Fruit fly (Drosophila melanogaster) whole organism, prepupa: ENCODE measurements around the gene spn-E.
A peak's percentile ranks its signal among the peaks of the same experiment; 100 is the strongest.

Experiments used
- Blimp-1 ChIP-seq: fragments of 200-800 bp; sonication (Bioruptor generic); optimal IDR thresholded peaks from 3 replicates; lab custom pipeline; 2017; ENCODE audit warnings: missing biosample characterization, missing genetic modification characterization, mild to moderate bottlenecking, moderate library complexity, missing genetic modification reagents
- CG10631 ChIP-seq: fragments of 200-800 bp; sonication (Bioruptor generic); optimal IDR thresholded peaks from 2 replicates; lab custom pipeline; 2016; ENCODE audit warnings: missing biosample characterization, missing genetic modification characterization
- CG10669 ChIP-seq: fragments of 200-800 bp; sonication (Bioruptor generic); optimal IDR thresholded peaks from 3 replicates; lab custom pipeline; 2018; ENCODE audit warnings: missing biosample characterization, mild to moderate bottlenecking, missing genetic modification characterization, moderate library complexity
- CG11762 ChIP-seq: fragments of 200-800 bp; sonication (Bioruptor generic); optimal IDR thresholded peaks from 3 replicates; lab custom pipeline; 2016; ENCODE audit warnings: missing biosample characterization, missing genetic modification characterization; ENCODE audit not compliant: insufficient read depth
- CG15336 ChIP-seq: fragments of 200-800 bp; sonication (Bioruptor generic); IDR thresholded peaks from 2 replicates; pipeline ENCODE4 v1.3.6; 2022; ENCODE audit warnings: missing biosample characterization, missing genetic modification characterization
- CG31627 ChIP-seq: fragments of 200-800 bp; sonication (Bioruptor generic); optimal IDR thresholded peaks from 3 replicates; lab custom pipeline; 2016; ENCODE audit warnings: missing biosample characterization, missing genetic modification characterization
- CG32006 ChIP-seq: fragments of 200-800 bp; sonication (Bioruptor generic); optimal IDR thresholded peaks from 3 replicates; lab custom pipeline; 2017; ENCODE audit warnings: missing biosample characterization, mild to moderate bottlenecking, missing genetic modification characterization
- CG3919 ChIP-seq: fragments of 200-800 bp; sonication (Bioruptor generic); optimal IDR thresholded peaks from 3 replicates; lab custom pipeline; 2016; ENCODE audit warnings: missing biosample characterization, missing genetic modification characterization
- CG6163 ChIP-seq: fragments of 200-800 bp; sonication (Bioruptor generic); IDR thresholded peaks from 3 replicates; pipeline ENCODE4 v1.3.6; 2022; ENCODE audit warnings: missing biosample characterization, missing genetic modification characterization
- CG6276 ChIP-seq: fragments of 200-800 bp; sonication (Bioruptor generic); optimal IDR thresholded peaks from 2 replicates; lab custom pipeline; 2017; ENCODE audit warnings: missing biosample characterization, mild to moderate bottlenecking, missing genetic modification characterization
- CG6792 ChIP-seq: fragments of 200-800 bp; sonication (Bioruptor generic); optimal IDR thresholded peaks from 3 replicates; lab custom pipeline; 2016; ENCODE audit warnings: missing biosample characterization, missing genetic modification characterization
- CG6808 ChIP-seq: fragments of 200-800 bp; sonication (Bioruptor generic); optimal IDR thresholded peaks from 3 replicates; lab custom pipeline; 2017; ENCODE audit warnings: missing biosample characterization, missing genetic modification characterization, mild to moderate bottlenecking, moderate library complexity, missing genetic modification reagents
- CG6854 ChIP-seq: fragments of 200-800 bp; sonication (Bioruptor generic); optimal IDR thresholded peaks from 2 replicates; lab custom pipeline; 2017; ENCODE audit warnings: missing biosample characterization, mild to moderate bottlenecking, missing genetic modification characterization
- CG7368 ChIP-seq: fragments of 200-800 bp; sonication (Bioruptor generic); optimal IDR thresholded peaks from 3 replicates; lab custom pipeline; 2016; ENCODE audit warnings: missing biosample characterization, missing genetic modification characterization
- CG8119 ChIP-seq: fragments of 200-800 bp; sonication (Bioruptor generic); IDR thresholded peaks from 3 replicates; pipeline ENCODE4 v1.3.6; 2022; ENCODE audit warnings: missing biosample characterization, missing genetic modification characterization
- CG9139 ChIP-seq: fragments of 200-800 bp; sonication (Bioruptor generic); optimal IDR thresholded peaks from 3 replicates; lab custom pipeline; 2017; ENCODE audit warnings: missing biosample characterization, mild to moderate bottlenecking, missing genetic modification characterization
- Eip75B ChIP-seq: fragments of 200-800 bp; sonication (Bioruptor generic); optimal IDR thresholded peaks from 3 replicates; lab custom pipeline; 2016; ENCODE audit warnings: missing biosample characterization, missing genetic modification characterization
- Eip78C ChIP-seq: fragments of 200-800 bp; sonication (Bioruptor generic); peaks from one replicate; lab custom pipeline; 2016; ENCODE audit warnings: missing biosample characterization, missing genetic modification characterization
- Eip93F ChIP-seq: fragments of 200-800 bp; sonication (Bioruptor generic); optimal IDR thresholded peaks from 2 replicates; lab custom pipeline; 2016; ENCODE audit warnings: missing biosample characterization, mild to moderate bottlenecking, missing genetic modification characterization
- Ets21C ChIP-seq: fragments of 200-800 bp; sonication (Bioruptor generic); optimal IDR thresholded peaks from 3 replicates; lab custom pipeline; 2016; ENCODE audit warnings: missing biosample characterization, missing genetic modification characterization
- Gug ChIP-seq: fragments of 200-800 bp; sonication (Bioruptor generic); IDR thresholded peaks from 2 replicates; pipeline ENCODE4 v1.3.6; 2022; ENCODE audit warnings: missing biosample characterization, missing genetic modification characterization
- Hr39 ChIP-seq: fragments of 200-800 bp; sonication (Bioruptor generic); optimal IDR thresholded peaks from 2 replicates; lab custom pipeline; 2016; ENCODE audit warnings: missing biosample characterization, missing genetic modification characterization
- Hr4 ChIP-seq: fragments of 200-800 bp; sonication (Bioruptor generic); optimal IDR thresholded peaks from 3 replicates; lab custom pipeline; 2016; ENCODE audit warnings: missing biosample characterization, missing genetic modification characterization
- Lpt ChIP-seq: fragments of 200-800 bp; sonication (Bioruptor generic); optimal IDR thresholded peaks from 3 replicates; lab custom pipeline; 2016; ENCODE audit warnings: missing biosample characterization, missing genetic modification characterization
- Met ChIP-seq: fragments of 200-800 bp; sonication (Bioruptor generic); optimal IDR thresholded peaks from 3 replicates; lab custom pipeline; 2016; ENCODE audit warnings: missing biosample characterization, missing genetic modification characterization
- OdsH ChIP-seq: fragments of 200-800 bp; sonication (Bioruptor generic); optimal IDR thresholded peaks from 3 replicates; lab custom pipeline; 2016; ENCODE audit warnings: missing biosample characterization, missing genetic modification characterization
- Smox ChIP-seq: fragments of 200-800 bp; sonication (Bioruptor generic); optimal IDR thresholded peaks from 3 replicates; lab custom pipeline; 2016; ENCODE audit warnings: missing biosample characterization, missing genetic modification characterization
- Sox102F ChIP-seq: fragments of 200-800 bp; sonication (Bioruptor generic); optimal IDR thresholded peaks from 2 replicates; lab custom pipeline; 2016; ENCODE audit warnings: missing biosample characterization, mild to moderate bottlenecking, missing genetic modification characterization
- Sox15 ChIP-seq: fragments of 200-800 bp; sonication (Bioruptor generic); optimal IDR thresholded peaks from 3 replicates; lab custom pipeline; 2016; ENCODE audit warnings: missing biosample characterization, missing genetic modification characterization
- achi ChIP-seq: fragments of 200-800 bp; sonication (Bioruptor generic); optimal IDR thresholded peaks from 3 replicates; lab custom pipeline; 2016; ENCODE audit warnings: missing biosample characterization, missing genetic modification characterization
- acj6 ChIP-seq: fragments of 200-800 bp; sonication (Bioruptor generic); optimal IDR thresholded peaks from 3 replicates; lab custom pipeline; 2016; ENCODE audit warnings: missing biosample characterization, missing genetic modification characterization
- cyc ChIP-seq: fragments of 200-800 bp; sonication (Bioruptor generic); optimal IDR thresholded peaks from 3 replicates; lab custom pipeline; 2016; ENCODE audit warnings: missing biosample characterization, missing genetic modification characterization
- dsx ChIP-seq: fragments of 200-800 bp; optimal IDR thresholded peaks from 3 replicates; lab custom pipeline; 2019; ENCODE audit warnings: missing biosample characterization, mild to moderate bottlenecking, missing genetic modification characterization, moderate library complexity; ENCODE audit not compliant: poor library complexity, severe bottlenecking
- eg ChIP-seq: fragments of 200-800 bp; sonication (Bioruptor generic); IDR thresholded peaks from 3 replicates; pipeline ENCODE4 v1.3.6; 2022; ENCODE audit warnings: missing biosample characterization, missing genetic modification characterization
- esn ChIP-seq: fragments of 200-800 bp; sonication (Bioruptor generic); optimal IDR thresholded peaks from 2 replicates; lab custom pipeline; 2016; ENCODE audit warnings: missing biosample characterization, mild to moderate bottlenecking, missing genetic modification characterization, moderate library complexity
- fd85E ChIP-seq: fragments of 200-800 bp; sonication (Bioruptor generic); optimal IDR thresholded peaks from 3 replicates; lab custom pipeline; 2016; ENCODE audit warnings: missing biosample characterization, missing genetic modification characterization
- fkh ChIP-seq: fragments of 200-800 bp; sonication (Bioruptor generic); optimal IDR thresholded peaks from 3 replicates; lab custom pipeline; 2017; ENCODE audit warnings: missing biosample characterization, mild to moderate bottlenecking, missing genetic modification characterization, moderate library complexity
- lz ChIP-seq: fragments of 200-800 bp; sonication (Bioruptor generic); optimal IDR thresholded peaks from 3 replicates; lab custom pipeline; 2016; ENCODE audit warnings: missing biosample characterization, missing genetic modification characterization
- net ChIP-seq: fragments of 200-800 bp; sonication (Bioruptor generic); optimal IDR thresholded peaks from 3 replicates; lab custom pipeline; 2016; ENCODE audit warnings: missing biosample characterization, missing genetic modification characterization
- pdm3 ChIP-seq: fragments of 200-800 bp; sonication (Bioruptor generic); optimal IDR thresholded peaks from 3 replicates; lab custom pipeline; 2016; ENCODE audit warnings: missing biosample characterization, missing genetic modification characterization
- salr ChIP-seq, 2 experiments: fragments of 200-800 bp; sonication (Bioruptor generic); optimal IDR thresholded peaks; 3 replicates each; lab custom pipeline; 2016 to 2018; ENCODE audit warnings: missing biosample characterization in 2 of 2, missing genetic modification characterization in 2 of 2, mild to moderate bottlenecking in 1 of 2
- ss ChIP-seq, 2 experiments: fragments of 200-800 bp; sonication (Bioruptor generic); optimal IDR thresholded peaks; 2 replicates in 1 of 2; 3 replicates in 1 of 2; lab custom pipeline; 2017 to 2018; ENCODE audit warnings: mild to moderate bottlenecking in 2 of 2, missing biosample characterization in 2 of 2, missing genetic modification characterization in 2 of 2, moderate library complexity in 1 of 2
- svp ChIP-seq: fragments of 200-800 bp; sonication (Bioruptor generic); peaks from one replicate; lab custom pipeline; 2016; ENCODE audit warnings: missing biosample characterization, missing genetic modification characterization
- topi ChIP-seq: fragments of 200-800 bp; sonication (Bioruptor generic); optimal IDR thresholded peaks from 3 replicates; lab custom pipeline; 2016; ENCODE audit warnings: missing biosample characterization, missing genetic modification characterization

The spn-E gene

DNA sequence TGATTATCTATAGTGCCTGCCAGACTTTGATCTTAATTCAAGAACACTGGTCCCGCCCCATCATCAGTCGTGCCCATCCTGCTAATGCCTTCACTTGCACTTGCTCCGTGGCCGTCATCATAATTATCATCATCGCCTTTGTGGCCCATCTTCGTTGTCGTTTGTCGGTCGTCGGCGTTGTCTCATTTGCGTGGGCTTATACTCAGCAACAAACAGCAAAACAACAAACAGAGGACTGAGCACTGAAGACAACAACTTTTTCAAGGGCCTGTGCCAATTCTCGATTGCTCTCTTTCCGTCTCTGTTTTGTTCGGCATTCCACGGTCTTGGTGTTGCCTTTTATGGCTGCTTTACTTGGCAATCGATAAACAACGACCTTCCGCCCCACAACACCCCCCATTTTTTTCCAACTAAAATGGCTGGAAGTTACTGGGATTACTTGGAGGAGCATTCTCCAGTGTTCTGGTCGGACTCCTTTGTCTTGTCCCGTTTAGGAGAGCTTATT lies 29.3 kb upstream of the spn-E start:
- no peak for TF ChIP-seq CG6808 (GFP tag; lab: Kevin White, UChicago)
- 0 out of 3 replicates have a peak, but pooled peaks have one; percentile 17 for TF ChIP-seq CG6163 (GFP tag; lab: Robert Waterston, UW)
- no peak for TF ChIP-seq Sox15 (GFP tag; lab: Kevin White, UChicago)
- peak; percentile 41 for TF ChIP-seq Blimp-1 (GFP tag; lab: Kevin White, UChicago)
- TF ChIP-seq, all 60 proteins: peak for 2

DNA sequence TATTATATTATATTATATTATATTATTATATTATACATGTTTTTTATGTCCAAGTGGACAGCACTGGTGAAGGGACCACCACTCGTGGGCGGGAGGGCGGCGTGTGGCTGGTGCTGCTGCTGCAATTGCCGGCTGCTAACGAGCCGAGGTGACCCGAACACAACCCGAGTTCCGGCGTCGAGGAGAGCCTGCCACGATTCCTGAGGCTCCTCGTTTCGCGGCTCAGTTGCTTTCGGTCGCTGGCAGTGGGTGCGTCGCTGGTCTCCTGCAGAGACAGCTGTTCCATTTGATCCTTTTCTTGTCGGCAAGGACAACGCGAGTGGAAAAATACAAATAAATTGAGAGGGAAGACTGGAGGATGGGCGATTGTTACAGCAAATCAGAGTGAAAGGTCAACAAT lies 26.9 kb upstream of the spn-E start:
- TF ChIP-seq ss (GFP tag; optimal IDR thresholded peaks at IDR 0.05; lab: Kevin White, UChicago) (peak in 1 of 2 experiments; percentile 46), eg (GFP tag; lab: Robert Waterston, UW) (peak; percentile 12; the same call in 1 of the 3 replicates), CG32006 (GFP tag; lab: Kevin White, UChicago) (no peak), Eip78C (GFP tag; lab: Kevin White, UChicago) (peak; percentile 30), CG6854 (GFP tag; lab: Kevin White, UChicago) (no peak), CG3919 (GFP tag; lab: Kevin White, UChicago) (peak; percentile 17), Sox102F (GFP tag; lab: Kevin White, UChicago) (peak; percentile 3)

- no peak for TF ChIP-seq CG6792 (GFP tag; lab: Kevin White, UChicago)
- TF ChIP-seq, all 60 proteins: peak for 0
Observed at dm6 chr3R:15814150-15814549, 23.1 kb upstream of the spn-E start.

DNA sequence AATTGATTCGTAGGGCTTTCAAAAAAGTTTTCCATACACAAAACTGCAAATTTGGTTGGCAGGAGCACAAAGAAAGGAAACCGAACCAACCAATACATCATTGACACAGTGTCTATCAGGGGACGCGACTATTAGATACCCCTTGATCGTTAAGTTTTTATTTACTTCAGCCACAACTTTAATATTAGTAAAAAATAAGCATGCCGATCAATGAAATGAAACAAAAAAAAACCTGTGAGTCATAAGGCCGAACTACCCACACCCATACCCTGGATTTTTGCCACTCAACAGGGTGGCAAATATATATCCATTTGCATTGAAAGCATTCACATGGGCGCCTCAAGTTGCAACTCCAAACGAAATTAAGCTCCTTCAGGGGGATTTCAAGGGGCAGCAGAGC lies 20.9 kb upstream of the spn-E start:
- TF ChIP-seq Smox (GFP tag; lab: Kevin White, UChicago) (peak; percentile 24), Met (peak; percentile 31), Hr4 (GFP tag; lab: Kevin White, UChicago) (peak; percentile 57), pdm3 (GFP tag; lab: Kevin White, UChicago) (peak; percentile 34), CG15336 (GFP tag; lab: Robert Waterston, UW) (peak; percentile 44), Lpt (GFP tag; lab: Kevin White, UChicago) (no peak), CG6854 (GFP tag; lab: Kevin White, UChicago) (no peak), CG11762 (GFP tag; lab: Kevin White, UChicago) (no peak), net (GFP tag; lab: Kevin White, UChicago) (peak; percentile 26), CG10669 (GFP tag; lab: Kevin White, UChicago) (no peak), CG6792 (GFP tag; lab: Kevin White, UChicago) (peak; percentile 29), cyc (GFP tag; lab: Kevin White, UChicago) (peak; percentile 32), Hr39 (GFP tag; lab: Kevin White, UChicago) (peak; percentile 50), CG31627 (GFP tag; lab: Kevin White, UChicago) (peak; percentile 46), Gug (GFP tag; lab: Robert Waterston, UW) (peak; percentile 49), Eip78C (GFP tag; lab: Kevin White, UChicago) (peak; percentile 55), OdsH (GFP tag; lab: Kevin White, UChicago) (peak; percentile 47), salr (GFP tag; optimal IDR thresholded peaks at IDR 0.05; lab: Kevin White, UChicago) (no peak), achi (peak; percentile 43), acj6 (GFP tag; lab: Kevin White, UChicago) (peak; percentile 30), CG7368 (GFP tag; lab: Kevin White, UChicago) (peak; percentile 33), Sox102F (GFP tag; lab: Kevin White, UChicago) (peak; percentile 18), eg (GFP tag; lab: Robert Waterston, UW) (peak; percentile 54; the same call in 1 of the 3 replicates), CG32006 (GFP tag; lab: Kevin White, UChicago) (no peak), CG8119 (peak; percentile 36; the same call in 1 of the 3 replicates), CG6276 (GFP tag; lab: Kevin White, UChicago) (no peak), esn (GFP tag; lab: Kevin White, UChicago) (peak; percentile 52), fd85E (GFP tag; lab: Kevin White, UChicago) (no peak), Eip93F (GFP tag; lab: Kevin White, UChicago) (no peak), CG9139 (GFP tag; lab: Kevin White, UChicago) (no peak), CG10631 (GFP tag; lab: Kevin White, UChicago) (peak; percentile 47), Eip75B (GFP tag; lab: Kevin White, UChicago) (peak; percentile 39), Ets21C (GFP tag; lab: Kevin White, UChicago) (peak; percentile 4), svp (GFP tag; lab: Kevin White, UChicago) (peak; percentile 39), CG6163 (GFP tag; lab: Robert Waterston, UW) (peak; percentile 73), lz (GFP tag; lab: Kevin White, UChicago) (peak; percentile 27), dsx (GFP tag; lab: Kevin White, UChicago) (no peak), Sox15 (GFP tag; lab: Kevin White, UChicago) (no peak), topi (GFP tag; lab: Kevin White, UChicago) (peak; percentile 26), fkh (GFP tag; lab: Kevin White, UChicago) (no peak)
